Worm (Caenorhabditis elegans) whole organism, young adult: ENCODE data around the gene T27A10.5.
A peak's percentile ranks its signal among the peaks of the same experiment; 100 is the strongest.

Experiments used
- B0035.1 ChIP-seq: sonication (generic microtip); optimal IDR thresholded peaks from 2 replicates; lab custom pipeline; 2016; ENCODE audit warnings: missing genetic modification characterization, mild to moderate bottlenecking, missing compliant biosample characterization, missing genotype, missing genetic modification reagents
- B0261.1 ChIP-seq: sonication (generic microtip); optimal IDR thresholded peaks from 2 replicates; lab custom pipeline; 2016; ENCODE audit warnings: mild to moderate bottlenecking, missing genetic modification characterization, moderate library complexity, missing compliant biosample characterization
- D2030.7 ChIP-seq: fragments of 200-800 bp; sonication (Bioruptor generic); IDR thresholded peaks from 2 replicates; pipeline ENCODE4 v1.3.6; 2022; ENCODE audit warnings: missing genetic modification reagents, missing genetic modification characterization, missing compliant biosample characterization
- F22D6.2 ChIP-seq: sonication (generic microtip); optimal IDR thresholded peaks from 2 replicates; lab custom pipeline; 2016; ENCODE audit warnings: mild to moderate bottlenecking, missing genetic modification characterization, missing compliant biosample characterization
- F49E8.2 ChIP-seq: sonication (generic microtip); optimal IDR thresholded peaks from 3 replicates; lab custom pipeline; 2017; ENCODE audit warnings: missing genetic modification characterization, mild to moderate bottlenecking, missing compliant biosample characterization, antibody characterized with exemption, moderate library complexity; ENCODE audit not compliant: insufficient read depth
- F57A8.1 ChIP-seq: fragments of 200-800 bp; sonication (Bioruptor generic); optimal IDR thresholded peaks from 2 replicates; lab custom pipeline; 2018; ENCODE audit warnings: mild to moderate bottlenecking, missing genetic modification characterization, moderate library complexity, missing compliant biosample characterization
- F57C9.4 ChIP-seq: sonication (generic microtip); optimal IDR thresholded peaks from 2 replicates; lab custom pipeline; 2017; ENCODE audit warnings: mild to moderate bottlenecking, missing genetic modification characterization, missing compliant biosample characterization
- K11D2.4 ChIP-seq: fragments of 200-800 bp; sonication (Bioruptor generic); IDR thresholded peaks from 2 replicates; pipeline ENCODE4 v1.3.6; 2022; ENCODE audit warnings: missing genetic modification reagents, missing genetic modification characterization, missing compliant biosample characterization
- Y67H2A.10 ChIP-seq: fragments of 200-800 bp; sonication (Bioruptor generic); conservative IDR thresholded peaks from 2 replicates; pipeline ENCODE4 v1.3.6; 2022; ENCODE audit warnings: missing genetic modification reagents, missing genetic modification characterization, missing compliant biosample characterization
- Y95B8A.8 ChIP-seq: fragments of 200-800 bp; sonication (Bioruptor generic); IDR thresholded peaks from 2 replicates; pipeline ENCODE4 v1.3.6; 2022; ENCODE audit warnings: missing genetic modification reagents, missing genetic modification characterization, missing compliant biosample characterization
- ama-1 ChIP-seq, 3 experiments: fragments of 150-350 bp in 1 of 3; sonication (generic microtip) in 2 of 3; optimal IDR thresholded peaks; 2 replicates each; lab custom pipeline; 2014 to 2018; ENCODE audit warnings: missing biosample characterization in 2 of 3, missing genetic modification characterization in 2 of 3, missing genetic modification reagents in 2 of 3
- aptf-2 ChIP-seq: fragments of 200-800 bp; sonication (Bioruptor generic); conservative IDR thresholded peaks from 2 replicates; pipeline ENCODE4 v1.3.6; 2022; ENCODE audit warnings: missing genetic modification reagents, missing genetic modification characterization, missing compliant biosample characterization
- atf-7 ChIP-seq: sonication (generic microtip); optimal IDR thresholded peaks from 2 replicates; lab custom pipeline; 2017; ENCODE audit warnings: mild to moderate bottlenecking, missing genetic modification characterization, missing compliant biosample characterization
- ccch-3 ChIP-seq: fragments of 200-800 bp; sonication (Bioruptor generic); optimal IDR thresholded peaks from 2 replicates; lab custom pipeline; 2018; ENCODE audit warnings: mild to moderate bottlenecking, missing genetic modification characterization, missing compliant biosample characterization
- cebp-1 ChIP-seq, 2 experiments: fragments of 200-800 bp in 1 of 2; sonication (Bioruptor generic) in 1 of 2; sonication (generic microtip) in 1 of 2; IDR thresholded peaks in 1 of 2; optimal IDR thresholded peaks in 1 of 2; 2 replicates each; pipeline versions ENCODE4 v1.3.6 to Lab custom; 2017 to 2022; ENCODE audit warnings: missing compliant biosample characterization in 2 of 2, missing genetic modification characterization in 2 of 2, mild to moderate bottlenecking in 1 of 2, missing genetic modification reagents in 1 of 2, moderate library complexity in 1 of 2
- ceh-79 ChIP-seq: sonication (generic microtip); optimal IDR thresholded peaks from 2 replicates; lab custom pipeline; 2017; ENCODE audit warnings: mild to moderate bottlenecking, missing genetic modification characterization, missing compliant biosample characterization
- ceh-91 ChIP-seq: fragments of 200-800 bp; sonication (Bioruptor generic); IDR thresholded peaks from 2 replicates; pipeline ENCODE4 v1.3.6; 2022; ENCODE audit warnings: missing genetic modification reagents, missing genetic modification characterization, missing compliant biosample characterization
- dox-1 ChIP-seq: fragments of 200-800 bp; sonication (Bioruptor generic); IDR thresholded peaks from 2 replicates; pipeline ENCODE4 v1.3.6; 2022; ENCODE audit warnings: missing genetic modification reagents, missing genetic modification characterization, missing compliant biosample characterization
- dpl-1 ChIP-seq: fragments of 150-350 bp; optimal IDR thresholded peaks from 2 replicates; lab custom pipeline; 2014; ENCODE audit warnings: missing biosample characterization, missing genetic modification reagents, missing genetic modification characterization
- ets-4 ChIP-seq: fragments of 200-800 bp; sonication (Bioruptor generic); optimal IDR thresholded peaks from 2 replicates; lab custom pipeline; 2018; ENCODE audit warnings: mild to moderate bottlenecking, missing genetic modification characterization, missing compliant biosample characterization
- fkh-3 ChIP-seq: sonication (generic microtip); optimal IDR thresholded peaks from 2 replicates; lab custom pipeline; 2016; ENCODE audit warnings: mild to moderate bottlenecking, missing genetic modification characterization, missing compliant biosample characterization
- him-1 ChIP-seq: sonication (generic microtip); optimal IDR thresholded peaks from 2 replicates; lab custom pipeline; 2016; ENCODE audit warnings: missing genotype, missing genetic modification reagents, missing genetic modification characterization, missing compliant biosample characterization
- hlh-12 ChIP-seq: sonication (generic microtip); optimal IDR thresholded peaks from 2 replicates; lab custom pipeline; 2016; ENCODE audit warnings: missing genetic modification characterization, missing compliant biosample characterization
- lag-1 ChIP-seq: fragments of 200-800 bp; sonication (Bioruptor generic); IDR thresholded peaks from 2 replicates; pipeline ENCODE4 v1.3.6; 2022; ENCODE audit warnings: missing genetic modification reagents, missing genetic modification characterization, missing compliant biosample characterization
- let-526 ChIP-seq: fragments of 200-800 bp; sonication (Bioruptor generic); IDR thresholded peaks from 2 replicates; pipeline ENCODE4 v1.3.6; 2022; ENCODE audit warnings: missing genetic modification reagents, missing genetic modification characterization, missing compliant biosample characterization
- let-607 ChIP-seq, 2 experiments: fragments of 200-800 bp in 1 of 2; sonication (Bioruptor generic) in 1 of 2; sonication (generic microtip) in 1 of 2; optimal IDR thresholded peaks; 2 replicates each; lab custom pipeline; 2016 to 2018; ENCODE audit warnings: mild to moderate bottlenecking in 2 of 2, missing compliant biosample characterization in 2 of 2, missing genetic modification characterization in 2 of 2, moderate library complexity in 2 of 2, missing genotype in 1 of 2
- lin-26 ChIP-seq: fragments of 200-800 bp; sonication (Bioruptor generic); IDR thresholded peaks from 2 replicates; pipeline ENCODE4 v1.3.6; 2022; ENCODE audit warnings: missing genetic modification reagents, missing genetic modification characterization, missing compliant biosample characterization
- lin-40 ChIP-seq: sonication (generic microtip); optimal IDR thresholded peaks from 2 replicates; lab custom pipeline; 2016; ENCODE audit warnings: missing genetic modification characterization, mild to moderate bottlenecking, missing compliant biosample characterization, missing genotype, missing genetic modification reagents
- mes-4 ChIP-seq: sonication (generic microtip); optimal IDR thresholded peaks from 2 replicates; lab custom pipeline; 2016; ENCODE audit warnings: missing genotype, missing genetic modification characterization, missing compliant biosample characterization
- mxl-1 ChIP-seq: sonication (generic microtip); optimal IDR thresholded peaks from 2 replicates; lab custom pipeline; 2016; ENCODE audit warnings: missing genetic modification characterization, missing compliant biosample characterization
- nfyb-1 ChIP-seq: fragments of 200-800 bp; sonication (Bioruptor generic); IDR thresholded peaks from 2 replicates; pipeline ENCODE4 v1.3.6; 2022; ENCODE audit warnings: missing genetic modification reagents, missing genetic modification characterization, missing compliant biosample characterization
- nhr-80 ChIP-seq: sonication (generic microtip); optimal IDR thresholded peaks from 2 replicates; lab custom pipeline; 2016; ENCODE audit warnings: missing genetic modification characterization, missing compliant biosample characterization
- pbrm-1 ChIP-seq: fragments of 200-800 bp; sonication (Bioruptor generic); IDR thresholded peaks from 2 replicates; pipeline ENCODE4 v1.3.6; 2022; ENCODE audit warnings: missing genetic modification reagents, missing genetic modification characterization, missing compliant biosample characterization
- pha-4 ChIP-seq: fragments of 150-350 bp; sonication (generic microtip); optimal IDR thresholded peaks from 2 replicates; lab custom pipeline; 2014; ENCODE audit warnings: missing biosample characterization, missing genetic modification reagents, missing genetic modification characterization
- rpc-1 ChIP-seq, 2 experiments: fragments of 150-350 bp in 1 of 2; sonication (generic microtip) in 1 of 2; optimal IDR thresholded peaks; 2 replicates each; lab custom pipeline; 2014 to 2018; ENCODE audit warnings: missing biosample characterization in 1 of 2, missing genetic modification characterization in 1 of 2, missing genetic modification reagents in 1 of 2, missing genotype in 1 of 2
- snpc-1.1 ChIP-seq: sonication (generic microtip); optimal IDR thresholded peaks from 2 replicates; lab custom pipeline; 2017; ENCODE audit warnings: missing genetic modification characterization, mild to moderate bottlenecking, missing compliant biosample characterization, antibody characterized with exemption, moderate library complexity, missing genotype, missing genetic modification reagents; ENCODE audit not compliant: insufficient read depth
- somi-1 ChIP-seq: fragments of 200-800 bp; sonication (Bioruptor generic); optimal IDR thresholded peaks from 2 replicates; lab custom pipeline; 2018; ENCODE audit warnings: mild to moderate bottlenecking, missing genetic modification characterization, missing compliant biosample characterization
- tbp1 ChIP-seq: fragments of 200-800 bp; sonication (Bioruptor generic); optimal IDR thresholded peaks from 2 replicates; lab custom pipeline; 2018; ENCODE audit warnings: mild to moderate bottlenecking, missing genetic modification characterization, missing compliant biosample characterization
- xnd-1 ChIP-seq: sonication (generic microtip); optimal IDR thresholded peaks from 2 replicates; lab custom pipeline; 2016; ENCODE audit warnings: missing genotype, missing genetic modification reagents, missing genetic modification characterization, missing compliant biosample characterization

T27A10.5 gene

DNA sequence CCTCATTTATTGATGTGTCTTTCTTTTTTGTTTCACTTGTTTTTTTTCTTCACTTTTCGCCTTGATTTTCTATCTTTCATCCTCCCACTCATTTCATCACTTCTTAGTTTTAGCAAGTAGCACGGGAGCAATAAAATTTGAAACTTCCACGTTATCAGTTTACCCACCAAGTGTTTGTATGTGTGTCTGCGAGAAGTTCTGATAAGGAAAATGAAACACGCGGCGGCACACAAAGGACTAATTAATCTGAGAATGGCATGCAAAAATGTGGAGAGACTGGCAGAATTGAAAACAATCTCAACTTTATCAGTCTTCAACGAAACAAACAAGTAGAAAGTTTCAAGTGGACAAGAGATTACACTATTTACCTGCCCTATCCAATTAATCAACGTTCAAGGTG, 39.2 kb downstream of the T27A10.5 start:
- TF ChIP-seq xnd-1 (tag; lab: Kevin White, UChicago) (no peak), atf-7 (tag; lab: Kevin White, UChicago) (peak; percentile 8), snpc-1.1 (tag; lab: Kevin White, UChicago) (no peak), tbp1 (GFP tag; lab: Kevin White, UChicago) (peak; percentile 24), lag-1 (GFP tag; lab: Robert Waterston, UW) (no peak), ceh-91 (GFP tag; lab: Robert Waterston, UW) (no peak), him-1 (tag; lab: Kevin White, UChicago) (no peak), dox-1 (GFP tag; lab: Robert Waterston, UW) (peak; percentile 71), nhr-80 (peak; percentile 95), let-607 (tag; optimal IDR thresholded peaks at IDR 0.05; lab: Kevin White, UChicago) (peak in 1 of 2 experiments; percentile 38), B0261.1 (tag; lab: Kevin White, UChicago) (no peak), ccch-3 (GFP tag; lab: Kevin White, UChicago) (no peak), nfyb-1 (GFP tag; lab: Robert Waterston, UW) (no peak), lin-26 (GFP tag; lab: Robert Waterston, UW) (no peak), F57A8.1 (GFP tag; lab: Kevin White, UChicago) (no peak), ets-4 (GFP tag; lab: Kevin White, UChicago) (peak; percentile 40), pha-4 (tag; lab: Kevin White, UChicago) (peak; percentile 21), Y95B8A.8 (GFP tag; lab: Robert Waterston, UW) (no peak), B0035.1 (tag; lab: Kevin White, UChicago) (no peak), lin-40 (tag; lab: Kevin White, UChicago) (peak; percentile 34), Y67H2A.10 (GFP tag; lab: Robert Waterston, UW) (no peak), cebp-1 (GFP tag; IDR thresholded peaks at IDR 0.05; lab: Robert Waterston, UW) (no peak), cebp-1 (tag; optimal IDR thresholded peaks at IDR 0.05; lab: Kevin White, UChicago) (peak; percentile 60), hlh-12 (tag; lab: Kevin White, UChicago) (no peak), let-526 (GFP tag; lab: Robert Waterston, UW) (no peak)

DNA sequence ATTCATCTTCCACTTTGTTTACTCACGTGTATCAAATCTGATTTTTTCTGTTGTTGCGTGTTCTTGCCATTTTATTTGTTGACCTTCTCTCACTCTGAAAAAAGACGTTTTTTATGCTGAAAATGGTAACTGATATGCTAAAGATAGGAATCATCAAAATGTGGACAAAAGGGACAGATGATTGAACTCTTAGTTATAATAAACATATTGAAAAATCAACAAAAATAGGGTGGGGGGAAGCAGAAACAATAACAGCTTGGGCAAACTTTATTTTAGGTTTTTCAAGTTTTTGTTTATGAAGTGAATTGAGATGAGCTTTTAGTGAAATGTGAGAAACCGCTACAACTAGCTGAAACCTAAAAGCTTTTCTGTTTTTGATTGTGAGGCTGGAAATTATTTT, 40.5 kb downstream of the T27A10.5 start, which contains the start of gene F56B6.6:
Gene F56B6.6 (minus strand): TSS at position 101 of the 400 bp plus-strand sequence.
- TF ChIP-seq somi-1 (no peak), ama-1 (optimal IDR thresholded peaks at IDR 0.05; lab: Kevin White, UChicago) (no peak), ama-1 (GFP tag; optimal IDR thresholded peaks at IDR 0.05; lab: Kevin White, UChicago) (no peak), K11D2.4 (GFP tag; lab: Robert Waterston, UW) (no peak), pbrm-1 (no peak), fkh-3 (no peak)
- TF ChIP-seq, all 124 proteins: peak for 0

DNA sequence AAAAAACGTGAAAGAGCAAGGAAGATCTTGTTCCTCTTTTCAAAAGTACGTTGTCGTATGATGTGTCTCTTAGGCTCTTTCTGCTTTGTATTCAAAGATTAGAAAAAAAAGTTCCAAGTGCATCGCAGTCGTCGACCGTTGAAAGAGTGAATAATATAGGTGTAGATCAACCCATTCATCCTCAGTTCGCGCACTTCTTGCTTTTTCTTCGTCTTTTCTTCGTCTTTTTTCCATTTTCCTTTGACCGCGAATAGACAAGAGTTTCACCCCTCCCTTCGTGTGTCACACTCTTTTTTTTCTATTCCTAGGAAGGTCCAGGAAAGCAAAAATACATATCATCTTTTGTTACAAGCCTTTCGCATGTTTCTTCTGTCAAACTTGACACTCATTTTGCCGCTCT, 46.7 kb downstream of the T27A10.5 start:
- TF ChIP-seq mes-4 (tag; lab: Kevin White, UChicago): no peak
- no peak for TF ChIP-seq aptf-2
- no peak for TF ChIP-seq ceh-79 (tag; lab: Kevin White, UChicago)
- no peak for TF ChIP-seq D2030.7 (GFP tag; lab: Robert Waterston, UW)
- no peak for TF ChIP-seq Y67H2A.10 (GFP tag; lab: Robert Waterston, UW)
- TF ChIP-seq rpc-1 (optimal IDR thresholded peaks at IDR 0.05; lab: Kevin White, UChicago): no peak
- no peak for TF ChIP-seq rpc-1 (tag; optimal IDR thresholded peaks at IDR 0.05; lab: Kevin White, UChicago)
- no peak for TF ChIP-seq F57C9.4 (tag; lab: Kevin White, UChicago)
- no peak for TF ChIP-seq F49E8.2
- no peak for TF ChIP-seq dpl-1
- no peak for TF ChIP-seq lag-1 (GFP tag; lab: Robert Waterston, UW)
- TF ChIP-seq F22D6.2: no peak
- no peak for TF ChIP-seq mxl-1 (tag; lab: Kevin White, UChicago)
